Fruit fly (Drosophila melanogaster) whole organism, embryonic: ENCODE data around the gene CG11597.
A peak's percentile ranks its signal among the peaks of the same experiment; 100 is the strongest.

Experiments used
- Atf-2 ChIP-seq: fragments of 200-800 bp; sonication (Bioruptor generic); optimal IDR thresholded peaks from 2 replicates; lab custom pipeline; 2016; ENCODE audit warnings: missing biosample characterization, missing genetic modification characterization
- BEAF-32 ChIP-seq: fragments of 200-800 bp; sonication (Bioruptor generic); optimal IDR thresholded peaks from 3 replicates; lab custom pipeline; 2017; ENCODE audit warnings: missing biosample characterization, missing genetic modification characterization, mild to moderate bottlenecking, moderate library complexity, missing genetic modification reagents
- CG10274 ChIP-seq: fragments of 200-800 bp; sonication (Bioruptor generic); optimal IDR thresholded peaks from 3 replicates; lab custom pipeline; 2017; ENCODE audit warnings: missing biosample characterization, mild to moderate bottlenecking, missing genetic modification characterization
- CG10462 ChIP-seq: fragments of 200-800 bp; sonication (Bioruptor generic); optimal IDR thresholded peaks from 2 replicates; lab custom pipeline; 2016; ENCODE audit warnings: missing biosample characterization, missing genetic modification characterization
- CG12236 ChIP-seq: fragments of 200-800 bp; sonication (Bioruptor generic); optimal IDR thresholded peaks from 2 replicates; lab custom pipeline; 2016; ENCODE audit warnings: missing biosample characterization, missing genetic modification characterization
- CG12769 ChIP-seq: fragments of 200-800 bp; sonication (Bioruptor generic); optimal IDR thresholded peaks from 2 replicates; lab custom pipeline; 2019; ENCODE audit warnings: missing biosample characterization, mild to moderate bottlenecking, missing genetic modification characterization, moderate library complexity
- CG13296 ChIP-seq: fragments of 200-800 bp; sonication (Bioruptor generic); optimal IDR thresholded peaks from 3 replicates; lab custom pipeline; 2018; ENCODE audit warnings: missing biosample characterization, mild to moderate bottlenecking, missing genetic modification characterization
- CG18599 ChIP-seq: fragments of 200-800 bp; sonication (Bioruptor generic); optimal IDR thresholded peaks from 3 replicates; lab custom pipeline; 2017; ENCODE audit warnings: missing biosample characterization, missing genetic modification characterization, mild to moderate bottlenecking, moderate library complexity, missing genetic modification reagents
- CG4617 ChIP-seq: fragments of 200-800 bp; sonication (Bioruptor generic); optimal IDR thresholded peaks from 3 replicates; lab custom pipeline; 2016; ENCODE audit warnings: missing biosample characterization, missing genetic modification characterization, borderline replicate concordance
- CG5245 ChIP-seq: fragments of 200-800 bp; sonication (Bioruptor generic); optimal IDR thresholded peaks from 3 replicates; lab custom pipeline; 2016; ENCODE audit warnings: missing biosample characterization, missing genetic modification characterization
- Dek ChIP-seq: fragments of 200-800 bp; sonication (Bioruptor generic); optimal IDR thresholded peaks from 3 replicates; lab custom pipeline; 2019; ENCODE audit warnings: missing biosample characterization, mild to moderate bottlenecking, missing genetic modification characterization, moderate library complexity
- Doc2 ChIP-seq: fragments of 200-800 bp; sonication (Bioruptor generic); IDR thresholded peaks from 2 replicates; pipeline ENCODE4 v1.3.6; 2022; ENCODE audit warnings: missing biosample characterization, missing genetic modification characterization
- E2f2 ChIP-seq: fragments of 200-800 bp; sonication (Bioruptor generic); IDR thresholded peaks from 2 replicates; pipeline ENCODE4 v1.3.6; 2022; ENCODE audit warnings: missing biosample characterization, missing genetic modification characterization
- Elba2 ChIP-seq: fragments of 200-800 bp; sonication (Bioruptor generic); optimal IDR thresholded peaks from 3 replicates; lab custom pipeline; 2016; ENCODE audit warnings: missing biosample characterization, missing genetic modification characterization
- HLH4C ChIP-seq: fragments of 200-800 bp; sonication (Bioruptor generic); IDR thresholded peaks from 3 replicates; pipeline ENCODE4 v1.3.6; 2022; ENCODE audit warnings: missing biosample characterization, missing genetic modification characterization; ENCODE audit not compliant: partially characterized antibody
- Hmr ChIP-seq: fragments of 200-800 bp; sonication (Bioruptor generic); optimal IDR thresholded peaks from 3 replicates; lab custom pipeline; 2017; ENCODE audit warnings: mild to moderate bottlenecking, missing biosample characterization, missing genetic modification reagents, missing genetic modification characterization
- Med ChIP-seq: fragments of 200-800 bp; sonication (Bioruptor generic); peaks from one replicate; lab custom pipeline; 2016; ENCODE audit warnings: missing biosample characterization, missing genetic modification characterization, mild to moderate bottlenecking, inconsistent platforms, moderate library complexity
- Opbp ChIP-seq: fragments of 200-800 bp; sonication (Bioruptor generic); IDR thresholded peaks from 3 replicates; pipeline ENCODE4 v1.3.6; 2022; ENCODE audit warnings: missing biosample characterization, missing genetic modification characterization; ENCODE audit not compliant: partially characterized antibody
- Optix ChIP-seq: fragments of 200-800 bp; sonication (Bioruptor generic); IDR thresholded peaks from 3 replicates; pipeline ENCODE4 v1.3.6; 2022; ENCODE audit warnings: missing biosample characterization, missing genetic modification characterization
- Scr ChIP-seq: fragments of 200-800 bp; sonication (Bioruptor generic); IDR thresholded peaks from 2 replicates; pipeline ENCODE4 v1.3.6; 2022; ENCODE audit warnings: missing biosample characterization, missing genetic modification characterization; ENCODE audit not compliant: partially characterized antibody
- Sin3A ChIP-seq: fragments of >200 bp; optimal IDR thresholded peaks from 2 replicates; lab custom pipeline; 2018
- Six4 ChIP-seq: fragments of 200-800 bp; sonication (Bioruptor generic); optimal IDR thresholded peaks from 2 replicates; lab custom pipeline; 2016; ENCODE audit warnings: missing biosample characterization, missing genetic modification characterization
- Usf ChIP-seq: fragments of 200-800 bp; sonication (Bioruptor generic); optimal IDR thresholded peaks from 2 replicates; lab custom pipeline; 2017; ENCODE audit warnings: missing genotype, missing biosample characterization, missing genetic modification characterization
- bowl ChIP-seq: fragments of 200-800 bp; sonication (Bioruptor generic); IDR thresholded peaks from 2 replicates; pipeline ENCODE4 v1.3.6; 2022; ENCODE audit warnings: missing biosample characterization, missing genetic modification characterization
- cato ChIP-seq: fragments of 200-800 bp; sonication (Bioruptor generic); optimal IDR thresholded peaks from 2 replicates; lab custom pipeline; 2016; ENCODE audit warnings: missing biosample characterization, missing genetic modification characterization, borderline replicate concordance
- caup ChIP-seq: fragments of 200-800 bp; sonication (Bioruptor generic); optimal IDR thresholded peaks from 3 replicates; lab custom pipeline; 2017; ENCODE audit warnings: missing biosample characterization, mild to moderate bottlenecking, missing genetic modification characterization, moderate library complexity; ENCODE audit not compliant: severe bottlenecking
- cg ChIP-seq: fragments of 200-800 bp; sonication (Bioruptor generic); optimal IDR thresholded peaks from 3 replicates; lab custom pipeline; 2019; ENCODE audit warnings: missing biosample characterization, mild to moderate bottlenecking, missing genetic modification characterization, moderate library complexity
- chn ChIP-seq: fragments of 200-800 bp; sonication (Bioruptor generic); optimal IDR thresholded peaks from 2 replicates; lab custom pipeline; 2016; ENCODE audit warnings: missing biosample characterization, missing genetic modification characterization
- dmrt99B ChIP-seq: fragments of 200-800 bp; sonication (Bioruptor generic); optimal IDR thresholded peaks from 2 replicates; lab custom pipeline; 2018; ENCODE audit warnings: missing biosample characterization, mild to moderate bottlenecking, missing genetic modification characterization, moderate library complexity
- en ChIP-seq: fragments of 200-800 bp; sonication (Bioruptor generic); optimal IDR thresholded peaks from 2 replicates; lab custom pipeline; 2016; ENCODE audit warnings: missing biosample characterization, missing genetic modification characterization
- fu2 ChIP-seq: fragments of 200-800 bp; sonication (Bioruptor generic); optimal IDR thresholded peaks from 2 replicates; lab custom pipeline; 2016; ENCODE audit warnings: missing biosample characterization, missing genetic modification characterization
- h ChIP-seq: fragments of >200 bp; optimal IDR thresholded peaks from 2 replicates; lab custom pipeline; 2017
- hbn ChIP-seq: fragments of 200-800 bp; sonication (Bioruptor generic); IDR thresholded peaks from 2 replicates; pipeline ENCODE4 v1.3.6; 2022; ENCODE audit warnings: missing biosample characterization, missing genetic modification characterization; ENCODE audit not compliant: partially characterized antibody
- inv ChIP-seq: fragments of 200-800 bp; sonication (Bioruptor generic); IDR thresholded peaks from 2 replicates; pipeline ENCODE4 v1.3.6; 2022; ENCODE audit warnings: missing biosample characterization, missing genetic modification characterization; ENCODE audit not compliant: partially characterized antibody
- kay ChIP-seq: fragments of 200-800 bp; sonication (Bioruptor generic); optimal IDR thresholded peaks from 2 replicates; lab custom pipeline; 2016; ENCODE audit warnings: missing biosample characterization, missing genetic modification characterization
- ken ChIP-seq: fragments of 200-800 bp; sonication (Bioruptor generic); IDR thresholded peaks from 3 replicates; pipeline ENCODE4 v1.3.6; 2022; ENCODE audit warnings: missing biosample characterization, missing genetic modification characterization
- kni ChIP-seq: fragments of 200-800 bp; sonication (Bioruptor generic); optimal IDR thresholded peaks from 3 replicates; lab custom pipeline; 2017; ENCODE audit warnings: mild to moderate bottlenecking, missing biosample characterization, missing genetic modification reagents, missing genetic modification characterization
- lilli ChIP-seq: fragments of 200-800 bp; sonication (Bioruptor generic); optimal IDR thresholded peaks from 3 replicates; lab custom pipeline; 2016; ENCODE audit warnings: missing biosample characterization, missing genetic modification characterization
- mam ChIP-seq: fragments of 200-800 bp; sonication (Bioruptor generic); optimal IDR thresholded peaks from 3 replicates; lab custom pipeline; 2016; ENCODE audit warnings: missing biosample characterization, missing genetic modification characterization
- oc ChIP-seq: fragments of 200-800 bp; sonication (Bioruptor generic); optimal IDR thresholded peaks from 2 replicates; lab custom pipeline; 2018; ENCODE audit warnings: missing biosample characterization, mild to moderate bottlenecking, missing genetic modification characterization, moderate library complexity
- pzg ChIP-seq: fragments of 200-800 bp; sonication (Bioruptor generic); optimal IDR thresholded peaks from 3 replicates; lab custom pipeline; 2018; ENCODE audit warnings: missing biosample characterization, mild to moderate bottlenecking, missing genetic modification characterization, moderate library complexity
- sc ChIP-seq, 3 experiments: fragments of >200 bp in 2 of 3; fragments of 200-800 bp in 1 of 3; sonication (Bioruptor generic) in 1 of 3; optimal IDR thresholded peaks; 2 replicates in 2 of 3; 3 replicates in 1 of 3; lab custom pipeline; 2017; ENCODE audit warnings: mild to moderate bottlenecking in 1 of 3, missing biosample characterization in 1 of 3, missing genetic modification characterization in 1 of 3, missing genetic modification reagents in 1 of 3
- sna ChIP-seq: fragments of 200-800 bp; sonication (Bioruptor generic); IDR thresholded peaks from 2 replicates; pipeline ENCODE4 v1.3.6; 2022; ENCODE audit warnings: missing biosample characterization, missing genetic modification characterization; ENCODE audit not compliant: partially characterized antibody
- ssp ChIP-seq: fragments of 200-800 bp; sonication (Bioruptor generic); IDR thresholded peaks from 2 replicates; pipeline ENCODE4 v1.3.6; 2022; ENCODE audit warnings: missing biosample characterization, missing genetic modification characterization
- tin ChIP-seq: fragments of 200-800 bp; sonication (Bioruptor generic); optimal IDR thresholded peaks from 3 replicates; lab custom pipeline; 2016; ENCODE audit warnings: missing biosample characterization, missing genetic modification characterization
- tna ChIP-seq: fragments of 200-800 bp; sonication (Bioruptor generic); IDR thresholded peaks from 2 replicates; pipeline ENCODE4 v1.3.6; 2022; ENCODE audit warnings: missing biosample characterization, missing genetic modification characterization; ENCODE audit not compliant: partially characterized antibody
- twi ChIP-seq: fragments of 200-800 bp; optimal IDR thresholded peaks from 2 replicates; lab custom pipeline; 2019; ENCODE audit warnings: missing biosample characterization, mild to moderate bottlenecking, missing genetic modification characterization, moderate library complexity
- vnd ChIP-seq: fragments of 200-800 bp; sonication (Bioruptor generic); IDR thresholded peaks from 3 replicates; pipeline ENCODE4 v1.3.6; 2022; ENCODE audit warnings: missing biosample characterization, missing genetic modification characterization; ENCODE audit not compliant: partially characterized antibody
- zen ChIP-seq: fragments of 200-800 bp; sonication (Bioruptor generic); optimal IDR thresholded peaks from 3 replicates; lab custom pipeline; 2018; ENCODE audit warnings: missing biosample characterization, mild to moderate bottlenecking, missing genetic modification characterization, moderate library complexity

Gene CG11597

dm6 chr3L:11815220-11815797 is 6.8 kb downstream of the CG11597 start, which contains the start of gene CG14130 (continued):
- no peak for TF ChIP-seq Hmr (GFP tag; lab: Kevin White, UChicago)
- TF ChIP-seq en (GFP tag; lab: Kevin White, UChicago) = no peak
- no peak for TF ChIP-seq tin
- peak; percentile 92 for TF ChIP-seq tna
- no peak for TF ChIP-seq mam (GFP tag; lab: Kevin White, UChicago)
- TF ChIP-seq sc (optimal IDR thresholded peaks at IDR 0.05; lab: Kevin White, UChicago) = no peak
- TF ChIP-seq sc (GFP tag; optimal IDR thresholded peaks at IDR 0.05; lab: Kevin White, UChicago) = no peak
- peak; percentile 79 for TF ChIP-seq vnd (GFP tag; lab: Robert Waterston, UW)
- TF ChIP-seq cato (GFP tag; lab: Kevin White, UChicago) = no peak
- TF ChIP-seq E2f2 = peak; percentile 98
- peak; percentile 75 for TF ChIP-seq Med (GFP tag; lab: Kevin White, UChicago)
- no peak for TF ChIP-seq ken (GFP tag; lab: Robert Waterston, UW)
- TF ChIP-seq CG18599 (GFP tag; lab: Kevin White, UChicago) = no peak
- no peak for TF ChIP-seq CG13296 (GFP tag; lab: Kevin White, UChicago)
- TF ChIP-seq Sin3A (lab: Kevin White, UChicago) = peak; percentile 8
- TF ChIP-seq Six4 = no peak
- TF ChIP-seq bowl (GFP tag; lab: Robert Waterston, UW) = no peak
- peak; percentile 22 for TF ChIP-seq zen
- peak; percentile 96 for TF ChIP-seq HLH4C (GFP tag; lab: Robert Waterston, UW)
- no peak for TF ChIP-seq caup
- TF ChIP-seq CG10462 = no peak
- no peak for TF ChIP-seq CG12236
- no peak for TF ChIP-seq Atf-2 (GFP tag; lab: Kevin White, UChicago)
- no peak for TF ChIP-seq ssp (GFP tag; lab: Robert Waterston, UW)
- TF ChIP-seq CG12769 (tag; lab: Kevin White, UChicago) = no peak
- no peak for TF ChIP-seq Optix (GFP tag; lab: Robert Waterston, UW)
- TF ChIP-seq oc = peak; percentile 95
- no peak for TF ChIP-seq CG5245 (GFP tag; lab: Kevin White, UChicago)
- TF ChIP-seq Dek (tag; lab: Kevin White, UChicago) = no peak
- TF ChIP-seq hbn = peak; percentile 94
- no peak for TF ChIP-seq Doc2
- TF ChIP-seq fu2 (GFP tag; lab: Kevin White, UChicago) = no peak
- peak; percentile 96 for TF ChIP-seq sna (GFP tag; lab: Robert Waterston, UW)
- TF ChIP-seq dmrt99B = no peak
- TF ChIP-seq Opbp (GFP tag; lab: Robert Waterston, UW) = peak; percentile 92
- TF ChIP-seq Usf = no peak
- no peak for TF ChIP-seq chn (GFP tag; lab: Kevin White, UChicago)
- TF ChIP-seq Scr (GFP tag; lab: Robert Waterston, UW) = peak; percentile 90
- TF ChIP-seq CG10274 = no peak
- no peak for TF ChIP-seq twi (tag; lab: Kevin White, UChicago)
- peak; percentile 79 for TF ChIP-seq inv (GFP tag; lab: Robert Waterston, UW)
- TF ChIP-seq kay (GFP tag; lab: Kevin White, UChicago) = no peak
- peak; percentile 88 for TF ChIP-seq BEAF-32 (GFP tag; lab: Kevin White, UChicago)
- TF ChIP-seq lilli (GFP tag; lab: Kevin White, UChicago) = no peak
- no peak for TF ChIP-seq cg (GFP tag; lab: Kevin White, UChicago)
- peak; percentile 62 for TF ChIP-seq Elba2 (GFP tag; lab: Kevin White, UChicago)
- TF ChIP-seq h (lab: Kevin White, UChicago) = no peak
- peak; percentile 79 for TF ChIP-seq pzg (GFP tag; lab: Kevin White, UChicago)
- no peak for TF ChIP-seq kni
- peak; percentile 22 for TF ChIP-seq CG4617 (GFP tag; lab: Kevin White, UChicago)
